Fruit fly (Drosophila melanogaster) whole organism, embryonic: ENCODE measurements around the gene CG11267.
A peak's percentile ranks its signal among the peaks of the same experiment; 100 is the strongest.

ENCODE experiments used
- Abd-B ChIP-seq: fragments of 200-800 bp; sonication (Bioruptor generic); optimal IDR thresholded peaks from 2 replicates; lab custom pipeline; 2018; ENCODE audit warnings: missing biosample characterization, mild to moderate bottlenecking, missing genetic modification characterization, moderate library complexity
- Bgb ChIP-seq: fragments of 200-800 bp; sonication (Bioruptor generic); IDR thresholded peaks from 2 replicates; pipeline ENCODE4 v1.3.6; 2022; ENCODE audit warnings: missing biosample characterization, missing genetic modification characterization; ENCODE audit not compliant: partially characterized antibody
- CG10267 ChIP-seq: fragments of 200-800 bp; sonication (Bioruptor generic); optimal IDR thresholded peaks from 2 replicates; lab custom pipeline; 2018; ENCODE audit warnings: missing biosample characterization, mild to moderate bottlenecking, missing genetic modification characterization, moderate library complexity
- CG12659 ChIP-seq: fragments of 200-800 bp; sonication (Bioruptor generic); optimal IDR thresholded peaks from 3 replicates; lab custom pipeline; 2017; ENCODE audit warnings: mild to moderate bottlenecking, missing biosample characterization, missing genetic modification reagents, missing genetic modification characterization
- CG13287 ChIP-seq: fragments of 200-800 bp; sonication (Bioruptor generic); IDR thresholded peaks from 2 replicates; pipeline ENCODE4 v1.3.6; 2022; ENCODE audit warnings: missing biosample characterization, missing genetic modification characterization; ENCODE audit not compliant: partially characterized antibody
- CG14710 ChIP-seq: fragments of 200-800 bp; sonication (Bioruptor generic); optimal IDR thresholded peaks from 3 replicates; lab custom pipeline; 2019; ENCODE audit warnings: missing biosample characterization, mild to moderate bottlenecking, missing genetic modification characterization, moderate library complexity
- CG14860 ChIP-seq: fragments of 200-800 bp; sonication (Bioruptor generic); IDR thresholded peaks from 3 replicates; pipeline ENCODE4 v1.3.6; 2022; ENCODE audit warnings: missing biosample characterization, missing genetic modification characterization; ENCODE audit not compliant: partially characterized antibody
- CG16813 ChIP-seq: fragments of 200-800 bp; sonication (Bioruptor generic); IDR thresholded peaks from 3 replicates; pipeline ENCODE4 v1.3.6; 2022; ENCODE audit warnings: missing biosample characterization, missing genetic modification characterization; ENCODE audit not compliant: partially characterized antibody
- CG2116 ChIP-seq: fragments of 200-800 bp; sonication (Bioruptor generic); optimal IDR thresholded peaks from 3 replicates; lab custom pipeline; 2018; ENCODE audit warnings: missing biosample characterization, mild to moderate bottlenecking, missing genetic modification characterization
- CG2129 ChIP-seq: fragments of 200-800 bp; sonication (Bioruptor generic); IDR thresholded peaks from 2 replicates; pipeline ENCODE4 v1.3.6; 2022; ENCODE audit warnings: missing biosample characterization, missing genetic modification characterization; ENCODE audit not compliant: partially characterized antibody
- CG2712 ChIP-seq: fragments of 200-800 bp; optimal IDR thresholded peaks from 3 replicates; lab custom pipeline; 2019; ENCODE audit warnings: missing biosample characterization, mild to moderate bottlenecking, missing genetic modification characterization, moderate library complexity
- CG2875 ChIP-seq: fragments of 200-800 bp; sonication (Bioruptor generic); optimal IDR thresholded peaks from 2 replicates; lab custom pipeline; 2017; ENCODE audit warnings: missing biosample characterization, mild to moderate bottlenecking, missing genetic modification characterization, missing genetic modification reagents
- CG31441 ChIP-seq: fragments of 200-800 bp; sonication (Bioruptor generic); IDR thresholded peaks from 2 replicates; pipeline ENCODE4 v1.3.6; 2022; ENCODE audit warnings: missing biosample characterization, missing genetic modification characterization
- CG34224 ChIP-seq: fragments of 200-800 bp; sonication (Bioruptor generic); IDR thresholded peaks from 3 replicates; pipeline ENCODE4 v1.3.6; 2022; ENCODE audit warnings: missing biosample characterization, missing genetic modification characterization; ENCODE audit not compliant: partially characterized antibody
- CG34422 ChIP-seq: fragments of 200-800 bp; sonication (Bioruptor generic); IDR thresholded peaks from 3 replicates; pipeline ENCODE4 v1.3.6; 2022; ENCODE audit warnings: missing biosample characterization, missing genetic modification characterization
- CG6791 ChIP-seq: fragments of 200-800 bp; sonication (Bioruptor generic); IDR thresholded peaks from 3 replicates; pipeline ENCODE4 v1.3.6; 2022; ENCODE audit warnings: missing biosample characterization, missing genetic modification characterization; ENCODE audit not compliant: partially characterized antibody
- CG7839 ChIP-seq: fragments of 200-800 bp; sonication (Bioruptor generic); optimal IDR thresholded peaks from 3 replicates; lab custom pipeline; 2018; ENCODE audit warnings: missing biosample characterization, mild to moderate bottlenecking, missing genetic modification characterization, moderate library complexity
- CG8089 ChIP-seq: fragments of 200-800 bp; sonication (Bioruptor generic); optimal IDR thresholded peaks from 3 replicates; lab custom pipeline; 2016; ENCODE audit warnings: missing biosample characterization, missing genetic modification characterization
- CG8290 ChIP-seq, 3 experiments: fragments of 200-800 bp; sonication (Bioruptor generic); optimal IDR thresholded peaks; 2 replicates each; lab custom pipeline; 2016 to 2019; ENCODE audit warnings: missing biosample characterization in 3 of 3, missing genetic modification characterization in 3 of 3, mild to moderate bottlenecking in 2 of 3, moderate library complexity in 1 of 3
- CG9932 ChIP-seq: fragments of 200-800 bp; sonication (Bioruptor generic); IDR thresholded peaks from 2 replicates; pipeline ENCODE4 v1.3.6; 2022; ENCODE audit warnings: missing biosample characterization, missing genetic modification characterization
- D19A ChIP-seq: fragments of 200-800 bp; optimal IDR thresholded peaks from 3 replicates; lab custom pipeline; 2019; ENCODE audit warnings: missing biosample characterization, mild to moderate bottlenecking, missing genetic modification characterization, moderate library complexity
- Doc3 ChIP-seq: fragments of 200-800 bp; sonication (Bioruptor generic); IDR thresholded peaks from 3 replicates; pipeline ENCODE4 v1.3.6; 2022; ENCODE audit warnings: missing biosample characterization, missing genetic modification characterization; ENCODE audit not compliant: partially characterized antibody
- Dref ChIP-seq: fragments of 200-800 bp; sonication (Bioruptor generic); IDR thresholded peaks from 2 replicates; pipeline ENCODE4 v1.3.6; 2022; ENCODE audit warnings: missing biosample characterization, missing genetic modification characterization
- E2f2 ChIP-seq: fragments of 200-800 bp; sonication (Bioruptor generic); IDR thresholded peaks from 2 replicates; pipeline ENCODE4 v1.3.6; 2022; ENCODE audit warnings: missing biosample characterization, missing genetic modification characterization
- HLH4C ChIP-seq: fragments of 200-800 bp; sonication (Bioruptor generic); IDR thresholded peaks from 3 replicates; pipeline ENCODE4 v1.3.6; 2022; ENCODE audit warnings: missing biosample characterization, missing genetic modification characterization; ENCODE audit not compliant: partially characterized antibody
- Lim3 ChIP-seq: fragments of 200-800 bp; sonication (Bioruptor generic); IDR thresholded peaks from 2 replicates; pipeline ENCODE4 v1.3.6; 2022; ENCODE audit warnings: missing biosample characterization, missing genetic modification characterization
- MBD-R2 ChIP-seq: fragments of 200-800 bp; sonication (Bioruptor generic); IDR thresholded peaks from 2 replicates; pipeline ENCODE4 v1.3.6; 2022; ENCODE audit warnings: missing biosample characterization, missing genetic modification characterization
- MTF-1 ChIP-seq: fragments of 200-800 bp; sonication (Bioruptor generic); optimal IDR thresholded peaks from 2 replicates; lab custom pipeline; 2018; ENCODE audit warnings: missing biosample characterization, mild to moderate bottlenecking, missing genetic modification characterization, borderline replicate concordance
- NFAT ChIP-seq: fragments of 200-800 bp; sonication (Bioruptor generic); IDR thresholded peaks from 2 replicates; pipeline ENCODE4 v1.3.6; 2022; ENCODE audit warnings: missing biosample characterization, missing genetic modification characterization
- Opbp ChIP-seq: fragments of 200-800 bp; sonication (Bioruptor generic); IDR thresholded peaks from 3 replicates; pipeline ENCODE4 v1.3.6; 2022; ENCODE audit warnings: missing biosample characterization, missing genetic modification characterization; ENCODE audit not compliant: partially characterized antibody
- bowl ChIP-seq: fragments of 200-800 bp; sonication (Bioruptor generic); IDR thresholded peaks from 2 replicates; pipeline ENCODE4 v1.3.6; 2022; ENCODE audit warnings: missing biosample characterization, missing genetic modification characterization
- exex ChIP-seq: fragments of 200-800 bp; sonication (Bioruptor generic); optimal IDR thresholded peaks from 4 replicates; lab custom pipeline; 2018; ENCODE audit warnings: missing biosample characterization, mild to moderate bottlenecking, missing genetic modification characterization, moderate library complexity
- gem ChIP-seq: fragments of 200-800 bp; sonication (Bioruptor generic); optimal IDR thresholded peaks from 2 replicates; lab custom pipeline; 2019; ENCODE audit warnings: missing biosample characterization, mild to moderate bottlenecking, missing genetic modification characterization, moderate library complexity
- gfzf ChIP-seq: fragments of 200-800 bp; sonication (Bioruptor generic); optimal IDR thresholded peaks from 2 replicates; lab custom pipeline; 2016; ENCODE audit warnings: missing biosample characterization, mild to moderate bottlenecking, missing genetic modification characterization, moderate library complexity
- grn ChIP-seq: fragments of 200-800 bp; sonication (Bioruptor generic); optimal IDR thresholded peaks from 3 replicates; lab custom pipeline; 2017; ENCODE audit warnings: missing biosample characterization, missing genetic modification characterization
- klu ChIP-seq: fragments of 200-800 bp; sonication (Bioruptor generic); IDR thresholded peaks from 2 replicates; pipeline ENCODE4 v1.3.6; 2022; ENCODE audit warnings: missing biosample characterization, missing genetic modification characterization
- knrl ChIP-seq: fragments of 200-800 bp; sonication (Bioruptor generic); IDR thresholded peaks from 3 replicates; pipeline ENCODE4 v1.3.6; 2022; ENCODE audit warnings: missing biosample characterization, missing genetic modification characterization; ENCODE audit not compliant: partially characterized antibody
- lbe ChIP-seq: fragments of 200-800 bp; sonication (Bioruptor generic); optimal IDR thresholded peaks from 2 replicates; lab custom pipeline; 2016; ENCODE audit warnings: missing biosample characterization, mild to moderate bottlenecking, missing genetic modification characterization
- nerfin-2 ChIP-seq: fragments of 200-800 bp; sonication (Bioruptor generic); IDR thresholded peaks from 2 replicates; pipeline ENCODE4 v1.3.6; 2022; ENCODE audit warnings: missing biosample characterization, missing genetic modification characterization; ENCODE audit not compliant: partially characterized antibody
- pzg ChIP-seq: fragments of 200-800 bp; sonication (Bioruptor generic); optimal IDR thresholded peaks from 3 replicates; lab custom pipeline; 2018; ENCODE audit warnings: missing biosample characterization, mild to moderate bottlenecking, missing genetic modification characterization, moderate library complexity
- ranshi ChIP-seq: fragments of 200-800 bp; sonication (Bioruptor generic); IDR thresholded peaks from 2 replicates; pipeline ENCODE4 v1.3.6; 2022; ENCODE audit warnings: missing biosample characterization, missing genetic modification characterization
- sna ChIP-seq: fragments of 200-800 bp; sonication (Bioruptor generic); IDR thresholded peaks from 2 replicates; pipeline ENCODE4 v1.3.6; 2022; ENCODE audit warnings: missing biosample characterization, missing genetic modification characterization; ENCODE audit not compliant: partially characterized antibody
- sug ChIP-seq: fragments of 200-800 bp; optimal IDR thresholded peaks from 2 replicates; lab custom pipeline; 2019; ENCODE audit warnings: missing biosample characterization, mild to moderate bottlenecking, missing genetic modification characterization, moderate library complexity
- trem ChIP-seq: fragments of 200-800 bp; optimal IDR thresholded peaks from 3 replicates; lab custom pipeline; 2019; ENCODE audit warnings: missing biosample characterization, mild to moderate bottlenecking, missing genetic modification characterization, moderate library complexity
- twi ChIP-seq: fragments of 200-800 bp; optimal IDR thresholded peaks from 2 replicates; lab custom pipeline; 2019; ENCODE audit warnings: missing biosample characterization, mild to moderate bottlenecking, missing genetic modification characterization, moderate library complexity
- vnd ChIP-seq: fragments of 200-800 bp; sonication (Bioruptor generic); IDR thresholded peaks from 3 replicates; pipeline ENCODE4 v1.3.6; 2022; ENCODE audit warnings: missing biosample characterization, missing genetic modification characterization; ENCODE audit not compliant: partially characterized antibody
- zf30C ChIP-seq: fragments of 200-800 bp; sonication (Bioruptor generic); optimal IDR thresholded peaks from 3 replicates; lab custom pipeline; 2018; ENCODE audit warnings: missing biosample characterization, mild to moderate bottlenecking, missing genetic modification characterization

The CG11267 gene

dm6 chr3L:13007946-13008462, 7.8 kb upstream of the CG11267 start (continued):
- TF ChIP-seq Opbp = peak; percentile 20; the same call in 2 of the 3 replicates
- TF ChIP-seq NFAT (GFP tag; lab: Robert Waterston, UW) = no peak
- no peak for TF ChIP-seq zf30C (GFP tag; lab: Kevin White, UChicago)
- TF ChIP-seq MBD-R2 (GFP tag; lab: Robert Waterston, UW) = peak; percentile 48
- TF ChIP-seq Lim3 (GFP tag; lab: Robert Waterston, UW) = no peak
- TF ChIP-seq CG2116 (GFP tag; lab: Kevin White, UChicago) = peak; percentile 46
- TF ChIP-seq MTF-1 (GFP tag; lab: Kevin White, UChicago) = no peak
- peak; percentile 75 for TF ChIP-seq Dref (GFP tag; lab: Robert Waterston, UW)
- peak; percentile 35 for TF ChIP-seq CG10267 (tag; lab: Kevin White, UChicago)
- 0 out of 2 replicates have a peak, but pooled peaks have one; percentile 17 for TF ChIP-seq CG31441 (GFP tag; lab: Robert Waterston, UW)
- peak; percentile 39 for TF ChIP-seq pzg (GFP tag; lab: Kevin White, UChicago)
- TF ChIP-seq Doc3 = peak; percentile 69
- peak; percentile 65 for TF ChIP-seq sna (GFP tag; lab: Robert Waterston, UW)
- TF ChIP-seq trem (tag; lab: Kevin White, UChicago) = peak; percentile 52
- peak; percentile 15 for TF ChIP-seq CG8290 (GFP tag; optimal IDR thresholded peaks at IDR 0.05; lab: Kevin White, UChicago)
- no peak for TF ChIP-seq CG8290 (tag; optimal IDR thresholded peaks at IDR 0.05; lab: Kevin White, UChicago)
- TF ChIP-seq twi (tag; lab: Kevin White, UChicago) = no peak
- TF ChIP-seq CG34422 (GFP tag; lab: Robert Waterston, UW) = no peak
- TF ChIP-seq Abd-B (GFP tag; lab: Kevin White, UChicago) = peak; percentile 56
- peak; percentile 5 for TF ChIP-seq sug (tag; lab: Kevin White, UChicago)
- TF ChIP-seq CG2875 (GFP tag; lab: Kevin White, UChicago) = no peak
- peak; percentile 47 for TF ChIP-seq CG2712
- peak; percentile 82 for TF ChIP-seq Bgb (GFP tag; lab: Robert Waterston, UW)
- no peak for TF ChIP-seq grn
- no peak for TF ChIP-seq bowl (GFP tag; lab: Robert Waterston, UW)
- TF ChIP-seq CG13287 = peak; percentile 75
- peak; percentile 70; the same call in 2 of the 3 replicates for TF ChIP-seq knrl (GFP tag; lab: Robert Waterston, UW)
- no peak for TF ChIP-seq klu
- TF ChIP-seq gfzf = peak; percentile 4
- TF ChIP-seq CG2129 (GFP tag; lab: Robert Waterston, UW) = 0 out of 2 replicates have a peak, but pooled peaks have one; percentile 23
- TF ChIP-seq exex (tag; lab: Kevin White, UChicago) = peak; percentile 35
- peak; percentile 13 for TF ChIP-seq CG7839 (tag; lab: Kevin White, UChicago)
- peak; percentile 29 for TF ChIP-seq lbe (GFP tag; lab: Kevin White, UChicago)
- TF ChIP-seq CG34224 (GFP tag; lab: Robert Waterston, UW) = peak; percentile 55; the same call in 2 of the 3 replicates
- peak; percentile 42 for TF ChIP-seq gem (tag; lab: Kevin White, UChicago)
- peak; percentile 96 for TF ChIP-seq D19A (tag; lab: Kevin White, UChicago)
- peak; percentile 22; the same call in 1 of the 2 replicates for TF ChIP-seq E2f2 (GFP tag; lab: Robert Waterston, UW)
- peak; percentile 71 for TF ChIP-seq CG6791 (GFP tag; lab: Robert Waterston, UW)
- peak; percentile 30 for TF ChIP-seq CG14710 (tag; lab: Kevin White, UChicago)
- TF ChIP-seq ranshi (GFP tag; lab: Robert Waterston, UW) = peak; percentile 7; the same call in 1 of the 2 replicates
- TF ChIP-seq vnd = peak; percentile 54; the same call in 2 of the 3 replicates
- TF ChIP-seq nerfin-2 = peak; percentile 49
- TF ChIP-seq CG8089 (GFP tag; lab: Kevin White, UChicago) = no peak
- TF ChIP-seq CG14860 = 0 out of 3 replicates have a peak, but pooled peaks have one; percentile 49
- TF ChIP-seq HLH4C (GFP tag; lab: Robert Waterston, UW) = peak; percentile 78
- no peak for TF ChIP-seq CG9932
- TF ChIP-seq CG12659 = peak; percentile 12
- peak; percentile 67 for TF ChIP-seq CG16813
- TF ChIP-seq, all 482 proteins: peak for 54
